Worm (Caenorhabditis elegans) whole organism, young adult: ENCODE results near the gene R02D5.9.

Experiments used
- B0261.1 ChIP-seq: sonication (generic microtip); optimal IDR thresholded peaks from 2 replicates; lab custom pipeline; 2016; ENCODE audit warnings: mild to moderate bottlenecking, missing genetic modification characterization, moderate library complexity, missing compliant biosample characterization
- B0336.3 ChIP-seq: fragments of 200-800 bp; sonication (Bioruptor generic); IDR thresholded peaks from 2 replicates; pipeline ENCODE4 v1.3.6; 2022; ENCODE audit warnings: missing genetic modification characterization, missing compliant biosample characterization
- C06A6.2 ChIP-seq: fragments of 200-800 bp; sonication (Bioruptor generic); conservative IDR thresholded peaks from 2 replicates; pipeline ENCODE4 v1.3.6; 2022; ENCODE audit warnings: missing genetic modification characterization, missing compliant biosample characterization
- D2030.7 ChIP-seq: fragments of 200-800 bp; sonication (Bioruptor generic); IDR thresholded peaks from 2 replicates; pipeline ENCODE4 v1.3.6; 2022; ENCODE audit warnings: missing genetic modification reagents, missing genetic modification characterization, missing compliant biosample characterization
- F22D6.2 ChIP-seq: sonication (generic microtip); optimal IDR thresholded peaks from 2 replicates; lab custom pipeline; 2016; ENCODE audit warnings: mild to moderate bottlenecking, missing genetic modification characterization, missing compliant biosample characterization
- F52B5.7 ChIP-seq: sonication (generic microtip); optimal IDR thresholded peaks from 2 replicates; lab custom pipeline; 2016; ENCODE audit warnings: mild to moderate bottlenecking, missing genetic modification characterization, missing compliant biosample characterization
- T26A5.8 ChIP-seq: sonication (generic microtip); optimal IDR thresholded peaks from 2 replicates; lab custom pipeline; 2016; ENCODE audit warnings: missing genetic modification characterization, missing compliant biosample characterization
- Y53G8AR.9 ChIP-seq: fragments of 200-800 bp; sonication (Bioruptor generic); conservative IDR thresholded peaks from 2 replicates; pipeline ENCODE4 v1.3.6; 2022; ENCODE audit warnings: missing genetic modification reagents, missing genetic modification characterization, missing compliant biosample characterization
- Y56A3A.18 ChIP-seq: fragments of 200-800 bp; sonication (Bioruptor generic); IDR thresholded peaks from 2 replicates; pipeline ENCODE4 v1.3.6; 2022; ENCODE audit warnings: missing genetic modification reagents, missing genetic modification characterization, missing compliant biosample characterization
- Y95B8A.8 ChIP-seq: fragments of 200-800 bp; sonication (Bioruptor generic); IDR thresholded peaks from 2 replicates; pipeline ENCODE4 v1.3.6; 2022; ENCODE audit warnings: missing genetic modification reagents, missing genetic modification characterization, missing compliant biosample characterization
- ZK185.1 ChIP-seq: sonication (generic microtip); optimal IDR thresholded peaks from 2 replicates; lab custom pipeline; 2016; ENCODE audit warnings: mild to moderate bottlenecking, missing genetic modification characterization, missing compliant biosample characterization; ENCODE audit not compliant: poor library complexity, severe bottlenecking
- atf-7 ChIP-seq: sonication (generic microtip); optimal IDR thresholded peaks from 2 replicates; lab custom pipeline; 2017; ENCODE audit warnings: mild to moderate bottlenecking, missing genetic modification characterization, missing compliant biosample characterization
- athp-1 ChIP-seq: sonication (generic microtip); optimal IDR thresholded peaks from 2 replicates; lab custom pipeline; 2017; ENCODE audit warnings: mild to moderate bottlenecking, missing genetic modification characterization, missing compliant biosample characterization
- attf-6 ChIP-seq: fragments of 200-800 bp; sonication (Bioruptor generic); IDR thresholded peaks from 2 replicates; pipeline ENCODE4 v1.3.6; 2022; ENCODE audit warnings: missing genetic modification reagents, missing genetic modification characterization, missing compliant biosample characterization
- bed-2 ChIP-seq: fragments of 200-800 bp; sonication (Bioruptor generic); IDR thresholded peaks from 2 replicates; pipeline ENCODE4 v1.3.6; 2022; ENCODE audit warnings: missing genetic modification reagents, missing genetic modification characterization, missing compliant biosample characterization
- dox-1 ChIP-seq: fragments of 200-800 bp; sonication (Bioruptor generic); IDR thresholded peaks from 2 replicates; pipeline ENCODE4 v1.3.6; 2022; ENCODE audit warnings: missing genetic modification reagents, missing genetic modification characterization, missing compliant biosample characterization
- dpl-1 ChIP-seq: fragments of 150-350 bp; optimal IDR thresholded peaks from 2 replicates; lab custom pipeline; 2014; ENCODE audit warnings: missing biosample characterization, missing genetic modification reagents, missing genetic modification characterization
- hlh-12 ChIP-seq: sonication (generic microtip); optimal IDR thresholded peaks from 2 replicates; lab custom pipeline; 2016; ENCODE audit warnings: missing genetic modification characterization, missing compliant biosample characterization
- hlh-26 ChIP-seq: fragments of 200-800 bp; sonication (Bioruptor generic); conservative IDR thresholded peaks from 2 replicates; pipeline ENCODE4 v1.3.6; 2022; ENCODE audit warnings: missing genetic modification reagents, missing genetic modification characterization, missing compliant biosample characterization
- let-607 ChIP-seq, 2 experiments: fragments of 200-800 bp in 1 of 2; sonication (Bioruptor generic) in 1 of 2; sonication (generic microtip) in 1 of 2; optimal IDR thresholded peaks; 2 replicates each; lab custom pipeline; 2016 to 2018; ENCODE audit warnings: mild to moderate bottlenecking in 2 of 2, missing compliant biosample characterization in 2 of 2, missing genetic modification characterization in 2 of 2, moderate library complexity in 2 of 2, missing genotype in 1 of 2
- lin-35 ChIP-seq, 3 experiments: fragments of 150-350 bp in 2 of 3; sonication (generic microtip) in 1 of 3; optimal IDR thresholded peaks; 2 replicates each; lab custom pipeline; 2014 to 2018; ENCODE audit warnings: missing biosample characterization in 3 of 3, missing genetic modification characterization in 3 of 3, missing genetic modification reagents in 3 of 3
- lin-54 ChIP-seq: fragments of 200-800 bp; sonication (Bioruptor generic); optimal IDR thresholded peaks from 2 replicates; lab custom pipeline; 2018; ENCODE audit warnings: mild to moderate bottlenecking, missing genetic modification characterization, missing compliant biosample characterization
- madf-10 ChIP-seq: sonication (generic microtip); optimal IDR thresholded peaks from 2 replicates; lab custom pipeline; 2016; ENCODE audit warnings: mild to moderate bottlenecking, missing genetic modification characterization, missing compliant biosample characterization
- nfya-2 ChIP-seq: fragments of 200-800 bp; sonication (Bioruptor generic); IDR thresholded peaks from 2 replicates; pipeline ENCODE4 v1.3.6; 2022; ENCODE audit warnings: missing genetic modification reagents, missing genetic modification characterization, missing compliant biosample characterization
- nfyb-1 ChIP-seq: fragments of 200-800 bp; sonication (Bioruptor generic); IDR thresholded peaks from 2 replicates; pipeline ENCODE4 v1.3.6; 2022; ENCODE audit warnings: missing genetic modification reagents, missing genetic modification characterization, missing compliant biosample characterization
- nhr-179 ChIP-seq: sonication (generic microtip); optimal IDR thresholded peaks from 2 replicates; lab custom pipeline; 2016; ENCODE audit warnings: mild to moderate bottlenecking, missing genetic modification characterization, missing compliant biosample characterization
- nhr-80 ChIP-seq: sonication (generic microtip); optimal IDR thresholded peaks from 2 replicates; lab custom pipeline; 2016; ENCODE audit warnings: missing genetic modification characterization, missing compliant biosample characterization
- repo-1 ChIP-seq: sonication (generic microtip); optimal IDR thresholded peaks from 2 replicates; lab custom pipeline; 2017; ENCODE audit warnings: mild to moderate bottlenecking, missing genetic modification characterization, missing compliant biosample characterization
- snpc-3.4 ChIP-seq: sonication (generic microtip); optimal IDR thresholded peaks from 2 replicates; lab custom pipeline; 2017; ENCODE audit warnings: missing genetic modification characterization, mild to moderate bottlenecking, missing compliant biosample characterization, antibody characterized with exemption, moderate library complexity, missing genotype, missing genetic modification reagents
- sptf-2 ChIP-seq: fragments of 200-800 bp; sonication (Bioruptor generic); optimal IDR thresholded peaks from 2 replicates; lab custom pipeline; 2018; ENCODE audit warnings: mild to moderate bottlenecking, missing genetic modification characterization, missing compliant biosample characterization
- tbp1 ChIP-seq: fragments of 200-800 bp; sonication (Bioruptor generic); optimal IDR thresholded peaks from 2 replicates; lab custom pipeline; 2018; ENCODE audit warnings: mild to moderate bottlenecking, missing genetic modification characterization, missing compliant biosample characterization
- unc-130 ChIP-seq: sonication (generic microtip); optimal IDR thresholded peaks from 2 replicates; lab custom pipeline; 2016; ENCODE audit warnings: missing genetic modification reagents, missing genetic modification characterization, missing compliant biosample characterization
- zfh-2 ChIP-seq: fragments of 200-800 bp; sonication (Bioruptor generic); conservative IDR thresholded peaks from 2 replicates; pipeline ENCODE4 v1.3.6; 2022; ENCODE audit warnings: missing genetic modification reagents, missing genetic modification characterization, missing compliant biosample characterization
- ztf-25 ChIP-seq: fragments of 200-800 bp; sonication (Bioruptor generic); IDR thresholded peaks from 2 replicates; pipeline ENCODE4 v1.3.6; 2022; ENCODE audit warnings: missing genetic modification reagents, missing genetic modification characterization, missing compliant biosample characterization

The R02D5.9 gene

DNA sequence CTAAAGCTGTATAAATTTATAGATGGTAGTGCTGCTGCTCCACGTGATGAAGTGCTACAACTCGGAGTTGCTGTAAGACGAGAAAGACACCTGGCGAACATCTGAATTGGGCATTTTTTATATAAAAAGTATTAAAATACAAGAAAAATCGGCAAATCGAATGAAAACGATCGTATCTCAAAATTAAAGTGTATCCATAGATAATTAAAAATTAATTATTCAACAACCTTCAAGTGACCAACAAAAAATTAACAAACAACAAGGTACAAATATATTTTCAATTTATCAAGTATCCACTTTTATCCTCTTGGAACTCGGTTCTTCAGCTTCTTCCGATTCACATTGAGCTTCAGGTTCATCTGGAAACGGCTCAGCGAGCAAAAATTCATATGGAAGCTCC is 8.3 kb upstream of the R02D5.9 start, which contains the start of gene R02D5.8:
Gene R02D5.8 (minus strand): TSS at position 101 of the 400 bp plus-strand sequence.
- TF ChIP-seq tbp1 (GFP tag; lab: Kevin White, UChicago) (no peak), nfyb-1 (no peak), dpl-1 (GFP tag; lab: Kevin White, UChicago) (no peak), unc-130 (GFP tag; lab: Kevin White, UChicago) (no peak), sptf-2 (GFP tag; lab: Kevin White, UChicago) (no peak), madf-10 (tag; lab: Kevin White, UChicago) (no peak), atf-7 (tag; lab: Kevin White, UChicago) (no peak), repo-1 (no peak), B0336.3 (no peak), attf-6 (GFP tag; lab: Robert Waterston, UW) (no peak)

DNA sequence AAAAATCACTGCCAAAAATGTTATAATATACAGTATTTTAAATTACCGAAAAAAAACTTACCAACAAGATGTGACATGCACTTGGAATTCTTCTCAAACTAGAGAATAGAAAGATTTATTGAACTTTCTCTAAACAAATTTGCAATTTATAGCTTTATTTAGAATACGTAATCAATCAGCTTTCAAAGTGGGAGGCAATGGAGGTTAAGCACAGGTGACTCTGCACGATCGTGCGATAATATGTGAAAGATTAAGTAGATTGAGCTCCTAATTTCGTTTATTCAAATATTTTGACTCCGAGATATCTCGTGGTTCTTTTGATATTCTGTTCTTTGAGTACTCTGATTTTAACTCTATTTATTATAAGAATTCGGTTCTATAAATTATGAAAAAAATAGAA is 7.1 kb upstream of the R02D5.9 start, which contains the start of gene R02D5.6:
Gene R02D5.6 (minus strand): TSS at position 101 of the 400 bp plus-strand sequence.
- TF ChIP-seq C06A6.2 (GFP tag; lab: Robert Waterston, UW), result no peak
- TF ChIP-seq hlh-26 (GFP tag; lab: Robert Waterston, UW), result no peak
- no peak for TF ChIP-seq snpc-3.4 (tag; lab: Kevin White, UChicago)

DNA sequence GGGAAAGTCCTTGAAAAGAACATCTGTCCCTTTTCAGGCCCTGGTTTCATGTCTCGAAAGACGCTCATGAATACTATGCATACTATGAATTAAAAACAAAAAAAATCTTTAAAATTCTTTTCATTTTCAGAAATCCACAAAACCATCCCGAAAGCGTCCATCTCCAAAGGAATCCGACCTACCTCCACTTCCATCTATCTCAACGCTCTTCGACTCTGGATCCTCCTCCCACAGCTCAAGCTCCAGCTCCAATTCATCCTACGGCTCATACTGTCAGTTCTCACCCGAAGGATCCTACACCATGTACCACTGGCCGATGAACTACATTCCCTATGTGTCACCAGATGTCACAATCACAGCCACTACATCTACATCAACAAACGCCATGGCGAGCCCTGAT is 2.4 kb downstream of the R02D5.9 start:
- TF ChIP-seq nfya-2 (no peak), ZK185.1 (tag; lab: Kevin White, UChicago) (no peak), bed-2 (GFP tag; lab: Robert Waterston, UW) (no peak), T26A5.8 (no peak), lin-35 (GFP tag; optimal IDR thresholded peaks at IDR 0.05; lab: Kevin White, UChicago) (no peak)

DNA sequence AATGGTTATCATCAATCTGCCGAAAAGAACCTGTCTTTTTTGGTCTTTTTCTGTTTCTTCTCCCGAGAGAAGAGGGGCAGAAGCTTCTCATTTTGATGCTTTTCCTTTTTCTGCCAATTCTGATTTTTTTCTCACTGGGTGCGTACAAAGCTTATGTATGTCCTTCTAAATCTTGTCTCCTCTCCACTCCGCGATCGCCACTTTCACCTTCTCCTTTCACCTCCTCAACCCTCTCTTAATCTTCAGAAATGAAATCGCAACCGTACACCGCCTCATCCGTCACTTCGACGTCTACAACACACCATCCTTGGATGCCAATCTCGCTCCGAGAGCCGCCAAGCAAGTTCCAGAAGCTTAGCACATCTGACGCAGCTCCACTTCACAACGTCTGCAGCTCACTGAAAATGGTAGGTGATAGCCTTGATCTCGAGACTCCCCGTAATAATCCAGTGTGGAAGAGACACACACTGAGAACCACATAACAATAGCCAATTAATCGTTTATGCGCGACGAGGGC is 2.9 kb downstream of the R02D5.9 start, which contains the start of gene R02D5.1:
Gene R02D5.1 (plus strand): TSS at position 245 of the 517 bp plus-strand sequence.
- TF ChIP-seq ztf-25 (GFP tag; lab: Robert Waterston, UW) (0 out of 2 replicates have a peak, but pooled peaks have one; percentile 48), F52B5.7 (tag; lab: Kevin White, UChicago) (no peak)

DNA sequence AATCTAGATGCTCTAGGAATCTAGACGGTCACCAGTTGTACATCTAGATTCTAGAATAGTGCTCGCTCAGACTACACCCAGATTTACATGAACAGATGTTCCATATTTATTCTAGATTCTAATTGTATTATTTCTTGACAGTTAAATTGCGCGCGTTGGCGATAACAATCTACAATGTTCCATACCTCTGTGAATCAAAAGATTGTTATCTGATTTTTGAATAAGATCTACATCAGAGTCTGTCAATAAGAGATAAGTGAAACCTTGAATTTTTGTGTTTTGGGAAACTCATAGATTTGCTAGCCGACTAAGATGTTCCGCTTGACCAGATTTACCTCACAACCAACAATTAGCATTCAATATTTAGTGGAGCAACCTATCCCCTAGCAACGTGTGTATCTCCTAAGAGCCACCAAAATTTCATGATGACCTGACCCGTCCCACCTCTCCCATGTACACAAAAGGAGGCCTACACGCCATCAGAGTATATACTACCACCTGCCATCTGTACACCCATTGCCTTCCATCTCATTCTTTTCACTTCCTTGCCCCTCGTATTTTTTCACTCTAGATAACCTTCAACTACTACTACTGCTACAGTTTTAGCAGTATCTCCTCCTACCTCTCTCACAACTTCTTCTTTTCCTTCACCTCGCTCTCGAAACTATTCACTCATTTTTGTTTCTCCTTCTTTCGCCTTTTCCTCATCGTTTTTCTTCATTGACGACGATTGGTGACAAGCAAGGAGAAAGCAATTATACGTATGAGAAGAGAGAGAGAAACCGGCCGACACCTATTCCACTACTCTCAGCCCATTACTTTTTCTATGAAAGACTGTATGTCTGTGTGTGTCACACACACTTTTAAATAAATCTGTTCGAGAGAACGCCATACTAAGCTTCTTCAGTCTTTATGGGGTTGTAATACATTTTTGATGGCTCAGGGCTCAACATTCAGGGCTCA is 3.9 kb downstream of the R02D5.9 start:
- no peak for TF ChIP-seq F22D6.2
- TF ChIP-seq unc-130 (GFP tag; lab: Kevin White, UChicago), result no peak
- TF ChIP-seq Y56A3A.18 (GFP tag; lab: Robert Waterston, UW), result no peak
- TF ChIP-seq nhr-179 (tag; lab: Kevin White, UChicago), result no peak
- no peak for TF ChIP-seq B0261.1 (tag; lab: Kevin White, UChicago)
- TF ChIP-seq B0336.3, result no peak
- no peak for TF ChIP-seq snpc-3.4 (tag; lab: Kevin White, UChicago)
- no peak for TF ChIP-seq hlh-12 (tag; lab: Kevin White, UChicago)

DNA sequence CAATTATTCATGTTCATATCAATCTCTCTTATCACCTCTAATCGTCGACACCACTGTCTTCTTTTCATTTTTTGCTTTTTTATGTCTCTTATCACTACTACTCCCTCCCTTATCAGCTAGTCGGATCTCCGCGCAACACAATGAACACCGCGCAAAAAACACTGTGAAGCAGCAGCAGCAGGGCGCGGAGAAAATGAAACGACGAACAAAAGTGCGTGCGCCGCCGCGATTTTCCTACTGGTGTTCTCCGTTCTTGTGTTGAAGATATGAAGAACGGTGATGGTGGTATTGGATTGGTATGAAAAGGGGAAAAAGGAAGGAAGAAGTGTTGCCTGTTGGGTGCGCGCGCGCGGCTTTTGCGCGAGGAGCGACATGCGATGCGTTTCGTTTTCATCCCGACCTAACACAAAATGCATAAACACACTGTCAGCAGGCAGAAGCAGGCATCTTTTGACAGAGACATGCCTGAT is 5.1 kb downstream of the R02D5.9 start:
- TF ChIP-seq D2030.7 (GFP tag; lab: Robert Waterston, UW), result no peak
- TF ChIP-seq lin-54, result no peak
- no peak for TF ChIP-seq Y53G8AR.9 (GFP tag; lab: Robert Waterston, UW)
- no peak for TF ChIP-seq Y95B8A.8 (GFP tag; lab: Robert Waterston, UW)
- peak; percentile 62 for TF ChIP-seq zfh-2 (GFP tag; lab: Robert Waterston, UW)
- TF ChIP-seq let-607 (tag; optimal IDR thresholded peaks at IDR 0.05; lab: Kevin White, UChicago), result peak in 1 of 2 experiments; percentile 1
- TF ChIP-seq nhr-80, result peak; percentile 78
- 0 out of 2 replicates have a peak, but pooled peaks have one; percentile 15 for TF ChIP-seq ztf-25 (GFP tag; lab: Robert Waterston, UW)
- TF ChIP-seq athp-1, result no peak
- TF ChIP-seq dox-1, result peak; percentile 48; the same call in 1 of the 2 replicates
